Fruit fly (Drosophila melanogaster) whole organism, embryonic: ENCODE measurements around the gene CG32066.
A peak's percentile ranks its signal among the peaks of the same experiment; 100 is the strongest.

Experiments used
- CG10147 ChIP-seq: fragments of 200-800 bp; sonication (Bioruptor generic); optimal IDR thresholded peaks from 2 replicates; lab custom pipeline; 2019; ENCODE audit warnings: missing biosample characterization, mild to moderate bottlenecking, missing genetic modification characterization, moderate library complexity
- CG10267 ChIP-seq: fragments of 200-800 bp; sonication (Bioruptor generic); optimal IDR thresholded peaks from 2 replicates; lab custom pipeline; 2018; ENCODE audit warnings: missing biosample characterization, mild to moderate bottlenecking, missing genetic modification characterization, moderate library complexity
- CG10366 ChIP-seq: fragments of 200-800 bp; sonication (Bioruptor generic); IDR thresholded peaks from 2 replicates; pipeline ENCODE4 v1.3.6; 2022; ENCODE audit warnings: missing biosample characterization, missing genetic modification characterization
- CG10565 ChIP-seq: fragments of 200-800 bp; sonication (Bioruptor generic); optimal IDR thresholded peaks from 3 replicates; lab custom pipeline; 2016; ENCODE audit warnings: missing biosample characterization, mild to moderate bottlenecking, missing genetic modification characterization
- CG11696 ChIP-seq: fragments of 200-800 bp; sonication (Bioruptor generic); IDR thresholded peaks from 2 replicates; pipeline ENCODE4 v1.3.6; 2022; ENCODE audit warnings: missing biosample characterization, missing genetic modification characterization
- CG12942 ChIP-seq: fragments of 200-800 bp; sonication (Bioruptor generic); optimal IDR thresholded peaks from 3 replicates; lab custom pipeline; 2016; ENCODE audit warnings: missing biosample characterization, missing genetic modification characterization
- CG14860 ChIP-seq: fragments of 200-800 bp; sonication (Bioruptor generic); IDR thresholded peaks from 3 replicates; pipeline ENCODE4 v1.3.6; 2022; ENCODE audit warnings: missing biosample characterization, missing genetic modification characterization; ENCODE audit not compliant: partially characterized antibody
- CG2199 ChIP-seq: fragments of 200-800 bp; sonication (Bioruptor generic); IDR thresholded peaks from 3 replicates; pipeline ENCODE4 v1.3.6; 2022; ENCODE audit warnings: missing biosample characterization, missing genetic modification characterization
- CG30020 ChIP-seq: fragments of 200-800 bp; optimal IDR thresholded peaks from 2 replicates; lab custom pipeline; 2019; ENCODE audit warnings: missing biosample characterization, mild to moderate bottlenecking, missing genetic modification characterization, moderate library complexity
- CG3726 ChIP-seq: fragments of 200-800 bp; sonication (Bioruptor generic); IDR thresholded peaks from 3 replicates; pipeline ENCODE4, ENCODE4 v1.3.6; 2022; ENCODE audit warnings: missing biosample characterization, missing genetic modification characterization
- CG4404 ChIP-seq: fragments of 200-800 bp; sonication (Bioruptor generic); IDR thresholded peaks from 2 replicates; pipeline ENCODE4 v1.3.6; 2022; ENCODE audit warnings: missing biosample characterization, missing genetic modification characterization
- CG4854 ChIP-seq: fragments of 200-800 bp; sonication (Bioruptor generic); optimal IDR thresholded peaks from 2 replicates; lab custom pipeline; 2016; ENCODE audit warnings: missing biosample characterization, missing genetic modification characterization, inconsistent platforms
- CG5245 ChIP-seq: fragments of 200-800 bp; sonication (Bioruptor generic); optimal IDR thresholded peaks from 3 replicates; lab custom pipeline; 2016; ENCODE audit warnings: missing biosample characterization, missing genetic modification characterization
- CG6254 ChIP-seq: fragments of 200-800 bp; sonication (Bioruptor generic); optimal IDR thresholded peaks from 3 replicates; lab custom pipeline; 2017; ENCODE audit warnings: mild to moderate bottlenecking, missing biosample characterization, missing genetic modification reagents, missing genetic modification characterization
- CG6854 ChIP-seq: fragments of 200-800 bp; sonication (Bioruptor generic); optimal IDR thresholded peaks from 3 replicates; lab custom pipeline; 2017; ENCODE audit warnings: missing biosample characterization, mild to moderate bottlenecking, missing genetic modification characterization
- CG7928 ChIP-seq: fragments of 200-800 bp; sonication (Bioruptor generic); optimal IDR thresholded peaks from 2 replicates; lab custom pipeline; 2017; ENCODE audit warnings: missing biosample characterization, mild to moderate bottlenecking, missing genetic modification characterization
- CG8089 ChIP-seq: fragments of 200-800 bp; sonication (Bioruptor generic); optimal IDR thresholded peaks from 3 replicates; lab custom pipeline; 2016; ENCODE audit warnings: missing biosample characterization, missing genetic modification characterization
- CG9437 ChIP-seq: fragments of 200-800 bp; sonication (Bioruptor generic); optimal IDR thresholded peaks from 2 replicates; lab custom pipeline; 2018; ENCODE audit warnings: missing biosample characterization, mild to moderate bottlenecking, missing genetic modification characterization
- Dip2 ChIP-seq: fragments of 200-800 bp; sonication (Bioruptor generic); IDR thresholded peaks from 2 replicates; pipeline ENCODE4 v1.3.6; 2022; ENCODE audit warnings: missing biosample characterization, missing genetic modification characterization
- Doc3 ChIP-seq: fragments of 200-800 bp; sonication (Bioruptor generic); IDR thresholded peaks from 3 replicates; pipeline ENCODE4 v1.3.6; 2022; ENCODE audit warnings: missing biosample characterization, missing genetic modification characterization; ENCODE audit not compliant: partially characterized antibody
- Ets97D ChIP-seq: fragments of 200-800 bp; sonication (Bioruptor generic); optimal IDR thresholded peaks from 3 replicates; lab custom pipeline; 2016; ENCODE audit warnings: missing biosample characterization, missing genetic modification characterization
- Fer1 ChIP-seq: fragments of 200-800 bp; sonication (Bioruptor generic); optimal IDR thresholded peaks from 2 replicates; lab custom pipeline; 2017; ENCODE audit warnings: missing biosample characterization, mild to moderate bottlenecking, missing genetic modification characterization
- Fer2 ChIP-seq: fragments of 200-800 bp; sonication (Bioruptor generic); optimal IDR thresholded peaks from 2 replicates; lab custom pipeline; 2018; ENCODE audit warnings: missing biosample characterization, mild to moderate bottlenecking, missing genetic modification characterization, moderate library complexity
- HmgD ChIP-seq: fragments of 200-800 bp; sonication (Bioruptor generic); optimal IDR thresholded peaks from 3 replicates; lab custom pipeline; 2016; ENCODE audit warnings: missing biosample characterization, missing genetic modification characterization
- Kr ChIP-seq: fragments of 200-800 bp; sonication (Bioruptor generic); optimal IDR thresholded peaks from 2 replicates; lab custom pipeline; 2017; ENCODE audit warnings: missing biosample characterization, mild to moderate bottlenecking, missing genetic modification characterization
- Nf-YB ChIP-seq: fragments of 200-800 bp; sonication (Bioruptor generic); optimal IDR thresholded peaks from 3 replicates; lab custom pipeline; 2019; ENCODE audit warnings: missing biosample characterization, mild to moderate bottlenecking, missing genetic modification characterization, moderate library complexity
- Sry-δ ChIP-seq: fragments of 200-800 bp; sonication (Bioruptor generic); optimal IDR thresholded peaks from 2 replicates; lab custom pipeline; 2016; ENCODE audit warnings: missing biosample characterization, missing genetic modification characterization
- al ChIP-seq: fragments of 200-800 bp; sonication (Bioruptor generic); IDR thresholded peaks from 2 replicates; pipeline ENCODE4 v1.3.6; 2022; ENCODE audit warnings: missing biosample characterization, missing genetic modification characterization
- ash1 ChIP-seq: fragments of 200-800 bp; sonication (Bioruptor generic); optimal IDR thresholded peaks from 2 replicates; lab custom pipeline; 2018; ENCODE audit warnings: missing biosample characterization, mild to moderate bottlenecking, missing genetic modification characterization
- ato ChIP-seq: fragments of 200-800 bp; sonication (Bioruptor generic); IDR thresholded peaks from 2 replicates; pipeline ENCODE4 v1.3.6; 2022; ENCODE audit warnings: missing biosample characterization, missing genetic modification characterization; ENCODE audit not compliant: partially characterized antibody
- croc ChIP-seq: fragments of 200-800 bp; sonication (Bioruptor generic); conservative IDR thresholded peaks from 3 replicates; pipeline ENCODE4 v1.3.6; 2022; ENCODE audit warnings: missing biosample characterization, missing genetic modification characterization
- dan ChIP-seq: fragments of 200-800 bp; sonication (Bioruptor generic); IDR thresholded peaks from 2 replicates; pipeline ENCODE4 v1.3.6; 2022; ENCODE audit warnings: missing biosample characterization, missing genetic modification characterization
- disco-r ChIP-seq: fragments of 200-800 bp; sonication (Bioruptor generic); optimal IDR thresholded peaks from 2 replicates; lab custom pipeline; 2016; ENCODE audit warnings: missing biosample characterization, missing genetic modification characterization
- dpn ChIP-seq, 2 experiments: fragments of 200-800 bp; sonication (Bioruptor generic); optimal IDR thresholded peaks; 3 replicates each; lab custom pipeline; 2016; ENCODE audit warnings: missing biosample characterization in 2 of 2, missing genetic modification characterization in 2 of 2
- ems ChIP-seq: fragments of 200-800 bp; sonication (Bioruptor generic); optimal IDR thresholded peaks from 3 replicates; lab custom pipeline; 2016; ENCODE audit warnings: missing biosample characterization, missing genetic modification characterization
- fd64A ChIP-seq: fragments of 200-800 bp; sonication (Bioruptor generic); optimal IDR thresholded peaks from 3 replicates; lab custom pipeline; 2018; ENCODE audit warnings: missing biosample characterization, mild to moderate bottlenecking, missing genetic modification characterization
- gcm2 ChIP-seq: fragments of 200-800 bp; sonication (Bioruptor generic); optimal IDR thresholded peaks from 2 replicates; lab custom pipeline; 2016; ENCODE audit warnings: missing biosample characterization, missing genetic modification characterization
- gsb-n ChIP-seq: fragments of 200-800 bp; sonication (Bioruptor generic); optimal IDR thresholded peaks from 3 replicates; lab custom pipeline; 2018; ENCODE audit warnings: missing biosample characterization, mild to moderate bottlenecking, missing genetic modification characterization
- gt ChIP-seq: fragments of 200-800 bp; sonication (Bioruptor generic); IDR thresholded peaks from 2 replicates; pipeline ENCODE4 v1.3.6; 2022; ENCODE audit warnings: missing biosample characterization, missing genetic modification characterization
- lov ChIP-seq, 2 experiments: fragments of 200-800 bp in 1 of 2; fragments of >200 bp in 1 of 2; sonication (Bioruptor generic) in 1 of 2; IDR thresholded peaks in 1 of 2; optimal IDR thresholded peaks in 1 of 2; 2 replicates in 1 of 2; 3 replicates in 1 of 2; pipeline versions ENCODE4 v1.3.6 to Lab custom; 2017 to 2022; ENCODE audit warnings: missing biosample characterization in 1 of 2, missing genetic modification characterization in 1 of 2
- luna ChIP-seq: fragments of 200-800 bp; sonication (Bioruptor generic); optimal IDR thresholded peaks from 2 replicates; lab custom pipeline; 2016; ENCODE audit warnings: missing biosample characterization, missing genetic modification characterization
- nmo ChIP-seq: fragments of 200-800 bp; sonication (Bioruptor generic); optimal IDR thresholded peaks from 2 replicates; lab custom pipeline; 2018; ENCODE audit warnings: missing biosample characterization, mild to moderate bottlenecking, missing genetic modification characterization, moderate library complexity
- p53 ChIP-seq: fragments of 200-800 bp; sonication (Bioruptor generic); optimal IDR thresholded peaks from 2 replicates; lab custom pipeline; 2016; ENCODE audit warnings: missing biosample characterization, missing genetic modification characterization
- pum ChIP-seq: fragments of 200-800 bp; sonication (Bioruptor generic); optimal IDR thresholded peaks from 2 replicates; lab custom pipeline; 2016; ENCODE audit warnings: missing biosample characterization, missing genetic modification characterization
- row ChIP-seq: fragments of 200-800 bp; sonication (Bioruptor generic); IDR thresholded peaks from 3 replicates; pipeline ENCODE4 v1.3.6; 2022; ENCODE audit warnings: missing biosample characterization, missing genetic modification characterization
- sens ChIP-seq: fragments of 200-800 bp; sonication (Bioruptor generic); peaks from one replicate; lab custom pipeline; 2016; ENCODE audit warnings: missing biosample characterization, missing genetic modification characterization
- so ChIP-seq: fragments of 200-800 bp; sonication (Bioruptor generic); IDR thresholded peaks from 3 replicates; pipeline ENCODE4 v1.3.6; 2022; ENCODE audit warnings: missing biosample characterization, missing genetic modification characterization
- ssp ChIP-seq: fragments of 200-800 bp; sonication (Bioruptor generic); IDR thresholded peaks from 2 replicates; pipeline ENCODE4 v1.3.6; 2022; ENCODE audit warnings: missing biosample characterization, missing genetic modification characterization
- trh ChIP-seq: fragments of 200-800 bp; sonication (Bioruptor generic); optimal IDR thresholded peaks from 2 replicates; lab custom pipeline; 2016; ENCODE audit warnings: missing biosample characterization, missing genetic modification characterization
- unc-4 ChIP-seq: fragments of 200-800 bp; sonication (Bioruptor generic); IDR thresholded peaks from 2 replicates; pipeline ENCODE4 v1.3.6; 2022; ENCODE audit warnings: missing biosample characterization, missing genetic modification characterization; ENCODE audit not compliant: partially characterized antibody
- unpg ChIP-seq: fragments of 200-800 bp; sonication (Bioruptor generic); optimal IDR thresholded peaks from 3 replicates; lab custom pipeline; 2018; ENCODE audit warnings: missing biosample characterization, mild to moderate bottlenecking, missing genetic modification characterization, moderate library complexity
- vvl ChIP-seq: fragments of 200-800 bp; sonication (Bioruptor generic); IDR thresholded peaks from 2 replicates; pipeline ENCODE4 v1.3.6; 2022; ENCODE audit warnings: missing biosample characterization, missing genetic modification characterization

The CG32066 gene

dm6 chr3L:10679711-10680154 is 18.9 kb upstream of the CG32066 start (continued):
- TF ChIP-seq luna (GFP tag; lab: Kevin White, UChicago) (peak; percentile 12), CG30020 (no peak), CG7928 (GFP tag; lab: Kevin White, UChicago) (no peak), lov (optimal IDR thresholded peaks at IDR 0.05; lab: Kevin White, UChicago) (no peak), lov (GFP tag; IDR thresholded peaks at IDR 0.05; lab: Robert Waterston, UW) (no peak), CG11696 (peak; percentile 54; the same call in 1 of the 2 replicates), CG4854 (GFP tag; lab: Kevin White, UChicago) (no peak), Fer2 (tag; lab: Kevin White, UChicago) (no peak), gsb-n (tag; lab: Kevin White, UChicago) (no peak), trh (GFP tag; lab: Kevin White, UChicago) (no peak), CG10267 (tag; lab: Kevin White, UChicago) (no peak), unc-4 (GFP tag; lab: Robert Waterston, UW) (no peak), Kr (GFP tag; lab: Kevin White, UChicago) (no peak), ems (GFP tag; lab: Kevin White, UChicago) (no peak), nmo (GFP tag; lab: Kevin White, UChicago) (no peak), gcm2 (GFP tag; lab: Kevin White, UChicago) (no peak), disco-r (GFP tag; lab: Kevin White, UChicago) (no peak), CG9437 (GFP tag; lab: Kevin White, UChicago) (no peak), CG5245 (GFP tag; lab: Kevin White, UChicago) (no peak), CG6254 (no peak), CG10366 (no peak), CG3726 (no peak), croc (GFP tag; lab: Robert Waterston, UW) (no peak), gt (GFP tag; lab: Robert Waterston, UW) (no peak), ssp (GFP tag; lab: Robert Waterston, UW) (no peak), CG14860 (no peak), vvl (GFP tag; lab: Robert Waterston, UW) (no peak), Nf-YB (no peak), CG12942 (GFP tag; lab: Kevin White, UChicago) (no peak), CG10565 (GFP tag; lab: Kevin White, UChicago) (no peak), HmgD (GFP tag; lab: Kevin White, UChicago) (no peak), so (GFP tag; lab: Robert Waterston, UW) (no peak), CG8089 (GFP tag; lab: Kevin White, UChicago) (no peak), Sry-δ (GFP tag; lab: Kevin White, UChicago) (no peak), CG6854 (GFP tag; lab: Kevin White, UChicago) (no peak), Fer1 (GFP tag; lab: Kevin White, UChicago) (peak; percentile 64), dpn (GFP tag; optimal IDR thresholded peaks at IDR 0.05; lab: Kevin White, UChicago) (peak; percentile 8 to 33), Doc3 (GFP tag; lab: Robert Waterston, UW) (no peak), ato (GFP tag; lab: Robert Waterston, UW) (no peak), fd64A (no peak), Dip2 (GFP tag; lab: Robert Waterston, UW) (no peak), dan (GFP tag; lab: Robert Waterston, UW) (no peak), ash1 (GFP tag; lab: Kevin White, UChicago) (no peak), row (GFP tag; lab: Robert Waterston, UW) (0 out of 3 replicates have a peak, but pooled peaks have one; percentile 13), CG2199 (GFP tag; lab: Robert Waterston, UW) (no peak), CG4404 (no peak), p53 (GFP tag; lab: Kevin White, UChicago) (no peak), pum (GFP tag; lab: Kevin White, UChicago) (no peak), Ets97D (GFP tag; lab: Kevin White, UChicago) (no peak), al (GFP tag; lab: Robert Waterston, UW) (no peak), unpg (GFP tag; lab: Kevin White, UChicago) (peak; percentile 18), CG10147 (GFP tag; lab: Kevin White, UChicago) (no peak), sens (GFP tag; lab: Kevin White, UChicago) (no peak)
